Worm (Caenorhabditis elegans) whole organism, mixed stage, embryonic: ENCODE measurements around the gene mrp-7.

Experiments used
- M03D4.4 ChIP-seq: sonication (generic microtip); optimal IDR thresholded peaks from 2 replicates; lab custom pipeline; 2017; ENCODE audit warnings: mild to moderate bottlenecking, missing genetic modification characterization, missing compliant biosample characterization
- bed-3 ChIP-seq: fragments of 200-800 bp; sonication (Bioruptor generic); optimal IDR thresholded peaks from 3 replicates; lab custom pipeline; 2018; ENCODE audit warnings: mild to moderate bottlenecking, missing genetic modification characterization, moderate library complexity, missing compliant biosample characterization
- blmp-1 ChIP-seq: fragments of 150-350 bp; optimal IDR thresholded peaks from 2 replicates; lab custom pipeline; 2014; ENCODE audit warnings: missing biosample characterization, missing genetic modification characterization
- ceh-39 ChIP-seq: fragments of 150-350 bp; optimal IDR thresholded peaks from 2 replicates; lab custom pipeline; 2014; ENCODE audit warnings: missing biosample characterization, missing genetic modification characterization
- ceh-43 ChIP-seq: fragments of 200-800 bp; sonication (Bioruptor generic); optimal IDR thresholded peaks from 2 replicates; lab custom pipeline; 2018; ENCODE audit warnings: mild to moderate bottlenecking, missing genetic modification characterization, moderate library complexity, missing compliant biosample characterization
- ceh-83 ChIP-seq: fragments of 200-800 bp; sonication (Bioruptor generic); optimal IDR thresholded peaks from 2 replicates; lab custom pipeline; 2018; ENCODE audit warnings: mild to moderate bottlenecking, missing genetic modification characterization, missing compliant biosample characterization
- ces-1 ChIP-seq: fragments of 150-350 bp; optimal IDR thresholded peaks from 2 replicates; lab custom pipeline; 2014; ENCODE audit warnings: missing biosample characterization, missing genetic modification reagents, missing genetic modification characterization
- cnd-1 ChIP-seq: fragments of 200-800 bp; sonication (Bioruptor generic); optimal IDR thresholded peaks from 2 replicates; lab custom pipeline; 2018; ENCODE audit warnings: mild to moderate bottlenecking, missing genetic modification characterization, missing compliant biosample characterization
- drap-1 ChIP-seq: fragments of 200-800 bp; sonication (Bioruptor generic); optimal IDR thresholded peaks from 3 replicates; lab custom pipeline; 2018; ENCODE audit warnings: mild to moderate bottlenecking, missing genetic modification characterization, missing compliant biosample characterization
- elt-1 ChIP-seq: sonication (generic microtip); optimal IDR thresholded peaks from 2 replicates; lab custom pipeline; 2017; ENCODE audit warnings: missing genetic modification characterization, mild to moderate bottlenecking, missing compliant biosample characterization, antibody characterized with exemption, moderate library complexity, borderline replicate concordance; ENCODE audit not compliant: insufficient read depth
- elt-3 ChIP-seq: fragments of 150-350 bp; optimal IDR thresholded peaks from 2 replicates; lab custom pipeline; 2014; ENCODE audit warnings: missing biosample characterization, missing genetic modification characterization
- flh-1 ChIP-seq: fragments of 200-800 bp; sonication (Bioruptor generic); optimal IDR thresholded peaks from 2 replicates; lab custom pipeline; 2018; ENCODE audit warnings: mild to moderate bottlenecking, missing genetic modification characterization, moderate library complexity, missing compliant biosample characterization
- ham-2 ChIP-seq: fragments of 200-800 bp; sonication (Bioruptor generic); optimal IDR thresholded peaks from 2 replicates; lab custom pipeline; 2018; ENCODE audit warnings: mild to moderate bottlenecking, missing genetic modification characterization, missing compliant biosample characterization
- hlh-1 ChIP-seq: fragments of 150-350 bp; optimal IDR thresholded peaks from 2 replicates; lab custom pipeline; 2014; ENCODE audit warnings: missing biosample characterization, missing genetic modification reagents, missing genetic modification characterization
- lin-13 ChIP-seq: fragments of 150-350 bp; optimal IDR thresholded peaks from 2 replicates; lab custom pipeline; 2014; ENCODE audit warnings: missing biosample characterization, missing genetic modification characterization
- lin-32 ChIP-seq: fragments of 200-800 bp; sonication (Bioruptor generic); optimal IDR thresholded peaks from 2 replicates; lab custom pipeline; 2018; ENCODE audit warnings: mild to moderate bottlenecking, missing genetic modification characterization, missing compliant biosample characterization
- lsy-2 ChIP-seq: fragments of 150-350 bp; optimal IDR thresholded peaks from 2 replicates; lab custom pipeline; 2014; ENCODE audit warnings: missing biosample characterization, missing genetic modification characterization
- mab-5 ChIP-seq: fragments of 150-350 bp; optimal IDR thresholded peaks from 2 replicates; lab custom pipeline; 2014; ENCODE audit warnings: missing biosample characterization, missing genetic modification characterization
- mep-1 ChIP-seq: fragments of 150-350 bp; optimal IDR thresholded peaks from 2 replicates; lab custom pipeline; 2017; ENCODE audit warnings: missing biosample characterization, missing genetic modification reagents, missing genetic modification characterization, inconsistent platforms
- mls-2 ChIP-seq: sonication (generic microtip); optimal IDR thresholded peaks from 2 replicates; lab custom pipeline; 2016; ENCODE audit warnings: mild to moderate bottlenecking, missing genetic modification characterization, moderate library complexity, missing compliant biosample characterization
- nhr-12 ChIP-seq: fragments of 150-350 bp; optimal IDR thresholded peaks from 2 replicates; lab custom pipeline; 2014; ENCODE audit warnings: missing biosample characterization, missing genetic modification characterization
- nhr-2 ChIP-seq: fragments of 150-350 bp; optimal IDR thresholded peaks from 2 replicates; lab custom pipeline; 2014; ENCODE audit warnings: missing biosample characterization, missing genetic modification characterization
- nhr-237 ChIP-seq: fragments of 150-350 bp; optimal IDR thresholded peaks from 2 replicates; lab custom pipeline; 2014; ENCODE audit warnings: missing biosample characterization, missing genetic modification characterization
- nhr-28 ChIP-seq: fragments of 150-350 bp; optimal IDR thresholded peaks from 2 replicates; lab custom pipeline; 2014; ENCODE audit warnings: missing biosample characterization, missing genetic modification characterization
- nhr-76 ChIP-seq: sonication (generic microtip); optimal IDR thresholded peaks from 2 replicates; lab custom pipeline; 2017; ENCODE audit warnings: missing biosample characterization, missing genetic modification characterization
- pha-4 ChIP-seq: fragments of 150-350 bp; optimal IDR thresholded peaks from 2 replicates; lab custom pipeline; 2018; ENCODE audit warnings: missing biosample characterization, missing genetic modification reagents, missing genetic modification characterization
- sem-2 ChIP-seq: fragments of 200-800 bp; sonication (Bioruptor generic); optimal IDR thresholded peaks from 2 replicates; lab custom pipeline; 2018; ENCODE audit warnings: mild to moderate bottlenecking, missing genetic modification characterization, missing compliant biosample characterization
- snpc-4 ChIP-seq: fragments of 150-350 bp; optimal IDR thresholded peaks from 2 replicates; lab custom pipeline; 2014; ENCODE audit warnings: missing biosample characterization, missing genetic modification characterization
- sptf-1 ChIP-seq: sonication (generic microtip); optimal IDR thresholded peaks from 2 replicates; lab custom pipeline; 2017; ENCODE audit warnings: mild to moderate bottlenecking, missing genetic modification characterization, moderate library complexity, missing compliant biosample characterization
- tbx-8 ChIP-seq: fragments of 200-800 bp; sonication (Bioruptor generic); optimal IDR thresholded peaks from 2 replicates; lab custom pipeline; 2018; ENCODE audit warnings: mild to moderate bottlenecking, missing genetic modification characterization, moderate library complexity, missing compliant biosample characterization
- unc-120 ChIP-seq: sonication (generic microtip); optimal IDR thresholded peaks from 2 replicates; lab custom pipeline; 2017; ENCODE audit warnings: missing genetic modification characterization, missing compliant biosample characterization; ENCODE audit not compliant: poor library complexity, severe bottlenecking
- unc-39 ChIP-seq: fragments of 150-350 bp; optimal IDR thresholded peaks from 2 replicates; lab custom pipeline; 2014; ENCODE audit warnings: missing biosample characterization, missing genetic modification characterization
- unc-62 ChIP-seq: fragments of 150-350 bp; optimal IDR thresholded peaks from 2 replicates; lab custom pipeline; 2014; ENCODE audit warnings: missing biosample characterization, missing genetic modification reagents, missing genetic modification characterization
- zip-8 ChIP-seq: fragments of 150-350 bp; optimal IDR thresholded peaks from 2 replicates; lab custom pipeline; 2014; ENCODE audit warnings: missing biosample characterization, missing genetic modification characterization
- ztf-11 ChIP-seq: fragments of 150-350 bp; optimal IDR thresholded peaks from 2 replicates; lab custom pipeline; 2014; ENCODE audit warnings: missing biosample characterization, missing genetic modification characterization

Gene mrp-7

ce11 chrV:19632948-19633347, 41.7 kb upstream of the mrp-7 start:
- TF ChIP-seq lin-32 (GFP tag; lab: Kevin White, UChicago), result no peak
- TF ChIP-seq zip-8, result no peak
- no peak for TF ChIP-seq ceh-83 (GFP tag; lab: Kevin White, UChicago)
- TF ChIP-seq, all 35 proteins: peak for 0

DNA sequence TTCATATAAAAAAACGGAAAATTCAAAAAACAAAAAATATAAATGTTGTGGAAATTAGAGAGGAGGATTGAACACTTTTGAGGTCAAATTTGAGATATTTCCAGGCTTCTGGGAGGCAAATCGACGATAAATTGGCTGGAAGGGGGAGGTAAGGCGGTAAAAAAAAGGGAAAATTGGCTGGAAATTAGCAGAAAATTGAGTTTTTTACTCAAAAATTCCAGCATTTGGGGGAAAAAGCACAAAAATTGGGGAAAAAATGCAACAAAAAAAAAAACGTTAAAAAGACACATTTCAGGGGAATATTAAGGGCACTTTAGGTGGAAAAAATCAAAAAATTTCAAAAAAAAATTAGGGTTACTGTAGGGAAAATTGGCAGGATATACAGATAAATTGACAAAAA, 40.4 kb upstream of the mrp-7 start:
- TF ChIP-seq sptf-1 (tag; lab: Kevin White, UChicago) (peak; percentile 19), snpc-4 (tag; lab: Kevin White, UChicago) (no peak)

DNA sequence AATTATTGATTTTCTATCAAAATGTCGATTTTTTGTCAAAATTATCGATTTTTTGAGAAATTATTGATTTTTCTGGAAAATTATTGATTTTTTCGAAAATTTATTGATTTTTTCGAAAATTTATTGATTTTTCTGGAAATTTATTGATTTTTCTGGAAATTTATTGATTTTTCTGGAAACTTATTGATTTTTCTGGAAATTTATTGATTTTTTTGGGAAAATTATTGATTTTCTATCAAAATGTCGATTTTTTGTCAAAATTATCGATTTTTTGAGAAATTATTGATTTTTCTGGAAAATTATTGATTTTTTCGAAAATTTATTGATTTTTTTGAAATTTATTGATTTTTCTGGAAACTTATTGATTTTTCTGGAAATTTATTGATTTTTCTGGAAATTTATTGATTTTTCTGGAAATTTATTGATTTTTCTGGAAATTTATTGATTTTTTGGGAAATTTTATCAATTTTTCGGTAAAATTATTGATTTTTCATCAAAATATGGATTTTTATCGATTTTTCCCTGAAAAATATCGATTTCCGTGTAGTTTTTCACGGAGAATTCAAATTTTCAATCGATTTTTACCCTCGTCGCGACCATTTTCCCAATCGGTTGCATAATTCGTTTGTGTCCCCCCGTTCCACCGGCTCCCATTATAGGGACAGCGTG, 39.0 kb upstream of the mrp-7 start:
- peak; percentile 14 for TF ChIP-seq drap-1 (GFP tag; lab: Kevin White, UChicago)

- no peak for TF ChIP-seq mab-5 (tag; lab: Kevin White, UChicago)
- peak; percentile 93 for TF ChIP-seq zip-8
Observed at ce11 chrV:19636194-19636584, 38.5 kb upstream of the mrp-7 start.

- no peak for TF ChIP-seq nhr-28 (tag; lab: Kevin White, UChicago)
- no peak for TF ChIP-seq lin-13 (tag; lab: Kevin White, UChicago)
- no peak for TF ChIP-seq lin-32 (GFP tag; lab: Kevin White, UChicago)
- TF ChIP-seq unc-39 (tag; lab: Kevin White, UChicago), result no peak
- TF ChIP-seq, all 35 proteins: peak for 0
Observed at ce11 chrV:19637890-19638289, 36.8 kb upstream of the mrp-7 start.

DNA sequence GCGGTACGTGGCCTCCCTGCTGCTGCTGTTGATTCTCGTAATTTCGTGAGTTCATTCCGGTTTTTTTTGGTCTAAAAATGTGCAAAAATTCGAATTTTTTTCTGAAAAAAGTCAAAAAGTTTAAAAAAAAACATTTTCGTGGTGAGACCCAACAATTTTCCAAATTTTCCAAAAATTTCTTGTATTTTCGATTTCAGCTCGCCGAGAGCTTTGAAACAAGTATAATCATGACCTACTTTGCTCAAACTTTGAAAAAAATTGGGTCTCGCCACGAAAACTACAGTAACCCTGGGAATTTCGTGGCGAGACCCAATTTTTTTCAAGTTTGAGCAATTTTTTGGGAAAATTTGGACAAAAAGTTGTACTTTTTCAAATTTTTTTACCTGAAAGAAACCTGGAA, 33.8 kb upstream of the mrp-7 start, which contains the start of gene Y43F8C.6:
Y43F8C.6 (minus strand) TSS at position 101 of the 400 bp plus-strand sequence.
- no peak for TF ChIP-seq nhr-237
- no peak for TF ChIP-seq lsy-2 (tag; lab: Kevin White, UChicago)
- no peak for TF ChIP-seq nhr-28 (tag; lab: Kevin White, UChicago)
- no peak for TF ChIP-seq flh-1 (GFP tag; lab: Kevin White, UChicago)
- TF ChIP-seq nhr-2 (tag; lab: Kevin White, UChicago), result no peak
- TF ChIP-seq ztf-11 (tag; lab: Kevin White, UChicago), result no peak
- TF ChIP-seq elt-3 (tag; lab: Kevin White, UChicago), result no peak

ce11 chrV:19643015-19643414, 31.6 kb upstream of the mrp-7 start:
- TF ChIP-seq lsy-2 (tag; lab: Kevin White, UChicago) (peak; percentile 82), nhr-28 (tag; lab: Kevin White, UChicago) (peak; percentile 87), snpc-4 (tag; lab: Kevin White, UChicago) (no peak), drap-1 (GFP tag; lab: Kevin White, UChicago) (peak; percentile 100), mep-1 (tag; lab: Kevin White, UChicago) (peak; percentile 90), cnd-1 (peak; percentile 98), ceh-39 (peak; percentile 19), mls-2 (tag; lab: Kevin White, UChicago) (peak; percentile 99), lin-13 (tag; lab: Kevin White, UChicago) (peak; percentile 96), tbx-8 (peak; percentile 97), ceh-43 (GFP tag; lab: Kevin White, UChicago) (peak; percentile 97), mab-5 (tag; lab: Kevin White, UChicago) (no peak), nhr-12 (tag; lab: Kevin White, UChicago) (peak; percentile 49), unc-39 (tag; lab: Kevin White, UChicago) (peak; percentile 56), ham-2 (peak; percentile 99), ceh-83 (GFP tag; lab: Kevin White, UChicago) (peak; percentile 99), nhr-237 (peak; percentile 63), unc-120 (peak; percentile 98), bed-3 (GFP tag; lab: Kevin White, UChicago) (peak; percentile 95), blmp-1 (tag; lab: Kevin White, UChicago) (no peak), M03D4.4 (tag; lab: Kevin White, UChicago) (peak; percentile 98), ces-1 (peak; percentile 64), ztf-11 (tag; lab: Kevin White, UChicago) (peak; percentile 93), sptf-1 (tag; lab: Kevin White, UChicago) (peak; percentile 99), flh-1 (GFP tag; lab: Kevin White, UChicago) (peak; percentile 97), pha-4 (peak; percentile 95), unc-62 (GFP tag; lab: Kevin White, UChicago) (peak; percentile 72), nhr-76 (peak; percentile 9), nhr-2 (tag; lab: Kevin White, UChicago) (no peak), lin-32 (GFP tag; lab: Kevin White, UChicago) (peak; percentile 98), elt-3 (tag; lab: Kevin White, UChicago) (peak; percentile 44), hlh-1 (tag; lab: Kevin White, UChicago) (peak; percentile 51), elt-1 (tag; lab: Kevin White, UChicago) (peak; percentile 42), sem-2 (GFP tag; lab: Kevin White, UChicago) (peak; percentile 96), zip-8 (no peak)
